Fruit fly (Drosophila melanogaster) whole organism, embryonic: ENCODE data around the gene CG13921.
A peak's percentile ranks its signal among the peaks of the same experiment; 100 is the strongest.

Source experiments
- Bgb ChIP-seq: fragments of 200-800 bp; sonication (Bioruptor generic); IDR thresholded peaks from 2 replicates; pipeline ENCODE4 v1.3.6; 2022; ENCODE audit warnings: missing biosample characterization, missing genetic modification characterization; ENCODE audit not compliant: partially characterized antibody
- CG10267 ChIP-seq: fragments of 200-800 bp; sonication (Bioruptor generic); optimal IDR thresholded peaks from 2 replicates; lab custom pipeline; 2018; ENCODE audit warnings: missing biosample characterization, mild to moderate bottlenecking, missing genetic modification characterization, moderate library complexity
- CG12769 ChIP-seq: fragments of 200-800 bp; sonication (Bioruptor generic); optimal IDR thresholded peaks from 2 replicates; lab custom pipeline; 2019; ENCODE audit warnings: missing biosample characterization, mild to moderate bottlenecking, missing genetic modification characterization, moderate library complexity
- CG13296 ChIP-seq: fragments of 200-800 bp; sonication (Bioruptor generic); optimal IDR thresholded peaks from 3 replicates; lab custom pipeline; 2018; ENCODE audit warnings: missing biosample characterization, mild to moderate bottlenecking, missing genetic modification characterization
- CG14667 ChIP-seq: fragments of 200-800 bp; sonication (Bioruptor generic); IDR thresholded peaks from 2 replicates; pipeline ENCODE4 v1.3.6; 2022; ENCODE audit warnings: missing biosample characterization, missing genetic modification characterization
- CG15696 ChIP-seq: fragments of 200-800 bp; sonication (Bioruptor generic); optimal IDR thresholded peaks from 2 replicates; lab custom pipeline; 2019; ENCODE audit warnings: missing biosample characterization, mild to moderate bottlenecking, missing genetic modification characterization, moderate library complexity
- CG16779 ChIP-seq: fragments of 200-800 bp; sonication (Bioruptor generic); IDR thresholded peaks from 2 replicates; pipeline ENCODE4 v1.3.6; 2022; ENCODE audit warnings: missing biosample characterization, missing genetic modification characterization
- CG16815 ChIP-seq: fragments of 200-800 bp; sonication (Bioruptor generic); optimal IDR thresholded peaks from 3 replicates; lab custom pipeline; 2017; ENCODE audit warnings: missing biosample characterization, mild to moderate bottlenecking, missing genetic modification characterization
- CG17385 ChIP-seq: fragments of 200-800 bp; sonication (Bioruptor generic); optimal IDR thresholded peaks from 3 replicates; lab custom pipeline; 2018; ENCODE audit warnings: missing biosample characterization, mild to moderate bottlenecking, missing genetic modification characterization
- CG17568 ChIP-seq: fragments of 200-800 bp; sonication (Bioruptor generic); optimal IDR thresholded peaks from 2 replicates; lab custom pipeline; 2018; ENCODE audit warnings: missing biosample characterization, mild to moderate bottlenecking, missing genetic modification characterization, moderate library complexity
- CG18262 ChIP-seq: fragments of 200-800 bp; optimal IDR thresholded peaks from 3 replicates; lab custom pipeline; 2019; ENCODE audit warnings: missing biosample characterization, mild to moderate bottlenecking, missing genetic modification characterization, moderate library complexity
- CG18764 ChIP-seq: fragments of 200-800 bp; sonication (Bioruptor generic); optimal IDR thresholded peaks from 3 replicates; lab custom pipeline; 2016; ENCODE audit warnings: missing biosample characterization, missing genetic modification characterization
- CG2202 ChIP-seq: fragments of 200-800 bp; sonication (Bioruptor generic); optimal IDR thresholded peaks from 2 replicates; lab custom pipeline; 2018; ENCODE audit warnings: missing biosample characterization, mild to moderate bottlenecking, missing genetic modification characterization
- CG2678 ChIP-seq: fragments of 200-800 bp; sonication (Bioruptor generic); optimal IDR thresholded peaks from 3 replicates; lab custom pipeline; 2019; ENCODE audit warnings: missing biosample characterization, mild to moderate bottlenecking, missing genetic modification characterization, moderate library complexity
- CG2712 ChIP-seq: fragments of 200-800 bp; optimal IDR thresholded peaks from 3 replicates; lab custom pipeline; 2019; ENCODE audit warnings: missing biosample characterization, mild to moderate bottlenecking, missing genetic modification characterization, moderate library complexity
- CG33213 ChIP-seq: fragments of 200-800 bp; sonication (Bioruptor generic); optimal IDR thresholded peaks from 3 replicates; lab custom pipeline; 2016; ENCODE audit warnings: missing biosample characterization, missing genetic modification characterization
- CG34224 ChIP-seq: fragments of 200-800 bp; sonication (Bioruptor generic); IDR thresholded peaks from 3 replicates; pipeline ENCODE4 v1.3.6; 2022; ENCODE audit warnings: missing biosample characterization, missing genetic modification characterization; ENCODE audit not compliant: partially characterized antibody
- CG3726 ChIP-seq: fragments of 200-800 bp; sonication (Bioruptor generic); IDR thresholded peaks from 3 replicates; pipeline ENCODE4, ENCODE4 v1.3.6; 2022; ENCODE audit warnings: missing biosample characterization, missing genetic modification characterization
- CG4707 ChIP-seq: fragments of 200-800 bp; sonication (Bioruptor generic); optimal IDR thresholded peaks from 2 replicates; lab custom pipeline; 2018; ENCODE audit warnings: missing biosample characterization, mild to moderate bottlenecking, missing genetic modification characterization, moderate library complexity
- CG6175 ChIP-seq: fragments of 200-800 bp; sonication (Bioruptor generic); IDR thresholded peaks from 3 replicates; pipeline ENCODE4 v1.3.6; 2022; ENCODE audit warnings: missing biosample characterization, missing genetic modification characterization
- CG6654 ChIP-seq: fragments of 200-800 bp; sonication (Bioruptor generic); optimal IDR thresholded peaks from 2 replicates; lab custom pipeline; 2017; ENCODE audit warnings: missing biosample characterization, mild to moderate bottlenecking, missing genetic modification characterization
- CG7987 ChIP-seq: fragments of 200-800 bp; sonication (Bioruptor generic); optimal IDR thresholded peaks from 2 replicates; lab custom pipeline; 2018; ENCODE audit warnings: missing biosample characterization, mild to moderate bottlenecking, missing genetic modification characterization, moderate library complexity
- Deaf1 ChIP-seq: fragments of 200-800 bp; optimal IDR thresholded peaks from 3 replicates; lab custom pipeline; 2019; ENCODE audit warnings: missing biosample characterization, mild to moderate bottlenecking, missing genetic modification characterization, moderate library complexity
- Dp ChIP-seq: fragments of 200-800 bp; sonication (Bioruptor generic); optimal IDR thresholded peaks from 2 replicates; lab custom pipeline; 2018; ENCODE audit warnings: missing biosample characterization, mild to moderate bottlenecking, missing genetic modification characterization, moderate library complexity
- HmgD ChIP-seq: fragments of 200-800 bp; sonication (Bioruptor generic); optimal IDR thresholded peaks from 3 replicates; lab custom pipeline; 2016; ENCODE audit warnings: missing biosample characterization, missing genetic modification characterization
- HmgZ ChIP-seq: fragments of 200-800 bp; sonication (Bioruptor generic); optimal IDR thresholded peaks from 2 replicates; lab custom pipeline; 2018; ENCODE audit warnings: missing biosample characterization, mild to moderate bottlenecking, missing genetic modification characterization
- Hmr ChIP-seq: fragments of 200-800 bp; sonication (Bioruptor generic); optimal IDR thresholded peaks from 3 replicates; lab custom pipeline; 2017; ENCODE audit warnings: mild to moderate bottlenecking, missing biosample characterization, missing genetic modification reagents, missing genetic modification characterization
- MBD-R2 ChIP-seq: fragments of 200-800 bp; sonication (Bioruptor generic); IDR thresholded peaks from 2 replicates; pipeline ENCODE4 v1.3.6; 2022; ENCODE audit warnings: missing biosample characterization, missing genetic modification characterization
- Mad ChIP-seq: fragments of 200-800 bp; sonication (Bioruptor generic); optimal IDR thresholded peaks from 2 replicates; lab custom pipeline; 2016; ENCODE audit warnings: missing biosample characterization, missing genetic modification characterization
- NC2α ChIP-seq: fragments of 200-800 bp; sonication (Bioruptor generic); optimal IDR thresholded peaks from 2 replicates; lab custom pipeline; 2016; ENCODE audit warnings: missing biosample characterization, missing genetic modification characterization
- NfI ChIP-seq: fragments of 200-800 bp; sonication (Bioruptor generic); optimal IDR thresholded peaks from 3 replicates; lab custom pipeline; 2018; ENCODE audit warnings: missing biosample characterization, mild to moderate bottlenecking, missing genetic modification characterization, moderate library complexity
- Pdp1 ChIP-seq, 2 experiments: fragments of 200-800 bp; sonication (Bioruptor generic); optimal IDR thresholded peaks; 3 replicates each; lab custom pipeline; 2016; ENCODE audit warnings: missing biosample characterization in 2 of 2, missing genetic modification characterization in 2 of 2, mild to moderate bottlenecking in 1 of 2, moderate library complexity in 1 of 2
- Trl ChIP-seq, 3 experiments: fragments of >200 bp in 2 of 3; fragments of 200-800 bp in 1 of 3; sonication (Bioruptor generic) in 1 of 3; optimal IDR thresholded peaks; 2 replicates in 1 of 3; 3 replicates in 2 of 3; lab custom pipeline; 2016 to 2017; ENCODE audit warnings: missing biosample characterization in 1 of 3, missing genetic modification characterization in 1 of 3
- YL-1 ChIP-seq: fragments of 200-800 bp; sonication (Bioruptor generic); optimal IDR thresholded peaks from 3 replicates; lab custom pipeline; 2017; ENCODE audit warnings: missing biosample characterization, mild to moderate bottlenecking, missing genetic modification characterization
- al ChIP-seq: fragments of 200-800 bp; sonication (Bioruptor generic); IDR thresholded peaks from 2 replicates; pipeline ENCODE4 v1.3.6; 2022; ENCODE audit warnings: missing biosample characterization, missing genetic modification characterization
- ara ChIP-seq: fragments of 200-800 bp; sonication (Bioruptor generic); IDR thresholded peaks from 2 replicates; pipeline ENCODE4 v1.3.6; 2022; ENCODE audit warnings: missing biosample characterization, missing genetic modification characterization
- bbx ChIP-seq: fragments of 200-800 bp; sonication (Bioruptor generic); IDR thresholded peaks from 2 replicates; pipeline ENCODE4 v1.3.6; 2022; ENCODE audit warnings: missing biosample characterization, missing genetic modification characterization; ENCODE audit not compliant: partially characterized antibody
- bigmax ChIP-seq: fragments of 200-800 bp; sonication (Bioruptor generic); optimal IDR thresholded peaks from 2 replicates; lab custom pipeline; 2018; ENCODE audit warnings: missing biosample characterization, mild to moderate bottlenecking, missing genetic modification characterization
- chinmo ChIP-seq: fragments of 200-800 bp; sonication (Bioruptor generic); IDR thresholded peaks from 4 replicates; pipeline ENCODE4 v1.3.6; 2022; ENCODE audit warnings: missing biosample characterization, missing genetic modification characterization; ENCODE audit not compliant: partially characterized antibody
- chm ChIP-seq: fragments of 200-800 bp; sonication (Bioruptor generic); IDR thresholded peaks from 2 replicates; pipeline ENCODE4 v1.3.6; 2022; ENCODE audit warnings: missing biosample characterization, missing genetic modification characterization
- ftz-f1 ChIP-seq: fragments of 200-800 bp; sonication (Bioruptor generic); optimal IDR thresholded peaks from 2 replicates; lab custom pipeline; 2016; ENCODE audit warnings: missing biosample characterization, missing genetic modification characterization
- gcm ChIP-seq: fragments of 200-800 bp; sonication (Bioruptor generic); optimal IDR thresholded peaks from 2 replicates; lab custom pipeline; 2019; ENCODE audit warnings: missing biosample characterization, mild to moderate bottlenecking, missing genetic modification characterization, moderate library complexity
- gfzf ChIP-seq: fragments of 200-800 bp; sonication (Bioruptor generic); optimal IDR thresholded peaks from 2 replicates; lab custom pipeline; 2016; ENCODE audit warnings: missing biosample characterization, mild to moderate bottlenecking, missing genetic modification characterization, moderate library complexity
- grau ChIP-seq: fragments of 200-800 bp; optimal IDR thresholded peaks from 3 replicates; lab custom pipeline; 2019; ENCODE audit warnings: missing biosample characterization, mild to moderate bottlenecking, missing genetic modification characterization, moderate library complexity
- nmo ChIP-seq: fragments of 200-800 bp; sonication (Bioruptor generic); optimal IDR thresholded peaks from 2 replicates; lab custom pipeline; 2018; ENCODE audit warnings: missing biosample characterization, mild to moderate bottlenecking, missing genetic modification characterization, moderate library complexity
- pzg ChIP-seq: fragments of 200-800 bp; sonication (Bioruptor generic); optimal IDR thresholded peaks from 3 replicates; lab custom pipeline; 2018; ENCODE audit warnings: missing biosample characterization, mild to moderate bottlenecking, missing genetic modification characterization, moderate library complexity
- run ChIP-seq: fragments of 200-800 bp; sonication (Bioruptor generic); optimal IDR thresholded peaks from 3 replicates; lab custom pipeline; 2018; ENCODE audit warnings: missing biosample characterization, mild to moderate bottlenecking, missing genetic modification characterization
- sens ChIP-seq: fragments of 200-800 bp; sonication (Bioruptor generic); peaks from one replicate; lab custom pipeline; 2016; ENCODE audit warnings: missing biosample characterization, missing genetic modification characterization
- zfh2 ChIP-seq: fragments of 200-800 bp; sonication (Bioruptor generic); optimal IDR thresholded peaks from 2 replicates; lab custom pipeline; 2016; ENCODE audit warnings: missing biosample characterization, missing genetic modification characterization

Gene CG13921

dm6 chr3L:1730873-1731272, 15.8 kb upstream of the CG13921 start, which contains the start of gene drpr (continued):
- TF ChIP-seq CG34224 (GFP tag; lab: Robert Waterston, UW) (no peak), Deaf1 (tag; lab: Kevin White, UChicago) (peak; percentile 25), CG14667 (GFP tag; lab: Robert Waterston, UW) (no peak), MBD-R2 (GFP tag; lab: Robert Waterston, UW) (peak; percentile 86), CG17385 (GFP tag; lab: Kevin White, UChicago) (peak; percentile 48), CG15696 (tag; lab: Kevin White, UChicago) (peak; percentile 4), Dp (peak; percentile 71), CG2678 (peak; percentile 8), al (GFP tag; lab: Robert Waterston, UW) (no peak), CG7987 (GFP tag; lab: Kevin White, UChicago) (peak; percentile 62), CG16815 (no peak), Mad (GFP tag; lab: Kevin White, UChicago) (peak; percentile 3), chinmo (GFP tag; lab: Robert Waterston, UW) (peak; percentile 84; the same call in 2 of the 4 replicates), ftz-f1 (GFP tag; lab: Kevin White, UChicago) (peak; percentile 1), HmgZ (tag; lab: Kevin White, UChicago) (peak; percentile 51), bbx (peak; percentile 66), CG18764 (GFP tag; lab: Kevin White, UChicago) (no peak), zfh2 (GFP tag; lab: Kevin White, UChicago) (no peak), CG12769 (tag; lab: Kevin White, UChicago) (peak; percentile 11), bigmax (GFP tag; lab: Kevin White, UChicago) (no peak), Bgb (GFP tag; lab: Robert Waterston, UW) (peak; percentile 36; the same call in 1 of the 2 replicates), CG6654 (GFP tag; lab: Kevin White, UChicago) (no peak), NfI (peak; percentile 39), chm (peak; percentile 53; the same call in 1 of the 2 replicates), grau (peak; percentile 27), Pdp1 (GFP tag; optimal IDR thresholded peaks at IDR 0.05; lab: Kevin White, UChicago) (peak in 1 of 2 experiments; percentile 45), NC2α (GFP tag; lab: Kevin White, UChicago) (no peak), CG3726 (no peak), CG2202 (tag; lab: Kevin White, UChicago) (peak; percentile 6), run (peak; percentile 16), Hmr (GFP tag; lab: Kevin White, UChicago) (peak; percentile 41), nmo (GFP tag; lab: Kevin White, UChicago) (peak; percentile 36), CG16779 (GFP tag; lab: Robert Waterston, UW) (no peak), gfzf (peak; percentile 94), CG13296 (GFP tag; lab: Kevin White, UChicago) (peak; percentile 37), sens (GFP tag; lab: Kevin White, UChicago) (peak; percentile 84), CG18262 (tag; lab: Kevin White, UChicago) (peak; percentile 42), CG6175 (no peak), CG2712 (peak; percentile 46), CG4707 (GFP tag; lab: Kevin White, UChicago) (peak; percentile 54), CG33213 (GFP tag; lab: Kevin White, UChicago) (peak; percentile 47), CG10267 (tag; lab: Kevin White, UChicago) (peak; percentile 58), ara (GFP tag; lab: Robert Waterston, UW) (no peak), CG17568 (GFP tag; lab: Kevin White, UChicago) (peak; percentile 73), pzg (peak; percentile 90), gcm (GFP tag; lab: Kevin White, UChicago) (peak; percentile 18), YL-1 (GFP tag; lab: Kevin White, UChicago) (peak; percentile 83), HmgD (GFP tag; lab: Kevin White, UChicago) (peak; percentile 9), Trl (optimal IDR thresholded peaks at IDR 0.05; lab: Kevin White, UChicago) (no peak), Trl (GFP tag; optimal IDR thresholded peaks at IDR 0.05; lab: Kevin White, UChicago) (peak; percentile 2)
